Worm (Caenorhabditis elegans) whole organism, L1 larva: ENCODE results near the gene fbxb-38.

ENCODE experiments used
- egl-13 ChIP-seq: sonication (generic microtip); optimal IDR thresholded peaks from 2 replicates; lab custom pipeline; 2016; ENCODE audit warnings: missing genotype, missing genetic modification reagents, missing genetic modification characterization, missing compliant biosample characterization
- fos-1 ChIP-seq: fragments of 150-350 bp; optimal IDR thresholded peaks from 2 replicates; lab custom pipeline; 2014; ENCODE audit warnings: missing biosample characterization, missing genetic modification characterization
- nhr-11 ChIP-seq: fragments of 150-350 bp; optimal IDR thresholded peaks from 2 replicates; lab custom pipeline; 2014; ENCODE audit warnings: missing biosample characterization, missing genetic modification characterization
- ztf-11 ChIP-seq, 2 experiments: sonication (generic microtip); optimal IDR thresholded peaks; 2 replicates each; lab custom pipeline; 2016 to 2017; ENCODE audit warnings: missing genetic modification characterization in 2 of 2, missing biosample characterization in 1 of 2, missing compliant biosample characterization in 1 of 2

DNA sequence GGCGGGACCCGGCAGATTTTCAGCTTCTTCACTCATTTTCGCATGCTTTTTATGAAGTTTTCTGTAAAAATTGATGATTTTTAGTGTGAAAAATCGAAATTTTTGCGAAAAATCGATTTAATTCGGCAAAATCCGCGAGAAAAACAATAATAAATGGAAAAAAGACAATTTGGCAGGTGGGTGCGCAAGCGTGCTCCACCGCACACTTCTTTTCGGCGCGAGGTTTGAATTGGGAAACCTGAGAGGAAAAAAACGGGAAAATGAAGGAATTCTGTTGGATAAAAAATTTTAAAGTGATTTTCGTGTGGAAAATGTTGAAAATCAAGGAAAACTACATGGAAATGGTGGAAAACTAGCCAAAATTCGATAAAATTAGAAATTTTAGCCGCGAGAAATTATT lies 35.5 kb upstream of the fbxb-38 start, which contains the start of gene Y59C2A.2:
- TF ChIP-seq fos-1 (no peak), egl-13 (tag; lab: Kevin White, UChicago) (no peak), ztf-11 (tag; optimal IDR thresholded peaks at IDR 0.05; lab: Kevin White, UChicago) (no peak), nhr-11 (tag; lab: Kevin White, UChicago) (no peak)
